Worm (Caenorhabditis elegans) whole organism, L4 larva: Measurements from ENCODE around the gene T10B9.14.
A peak's percentile ranks its signal among the peaks of the same experiment; 100 is the strongest.

Experiments used
- aha-1 ChIP-seq: fragments of 150-350 bp; peaks from one replicate; lab custom pipeline; 2014; ENCODE audit warnings: missing biosample characterization, missing genetic modification characterization
- ama-1 ChIP-seq: fragments of 150-350 bp; optimal IDR thresholded peaks from 2 replicates; lab custom pipeline; 2014; ENCODE audit warnings: inconsistent platforms, mixed read lengths
- ceh-62 ChIP-seq: sonication (generic microtip); optimal IDR thresholded peaks from 2 replicates; lab custom pipeline; 2017; ENCODE audit warnings: missing biosample characterization, missing genetic modification characterization
- daf-12 ChIP-seq: fragments of 150-350 bp; optimal IDR thresholded peaks from 2 replicates; lab custom pipeline; 2014; ENCODE audit warnings: missing biosample characterization, missing genetic modification reagents, missing genetic modification characterization
- dve-1 ChIP-seq: sonication (generic microtip); optimal IDR thresholded peaks from 2 replicates; lab custom pipeline; 2017; ENCODE audit warnings: antibody characterized with exemption, mild to moderate bottlenecking, missing genetic modification characterization, missing compliant biosample characterization; ENCODE audit not compliant: insufficient read depth
- lin-13 ChIP-seq: fragments of 150-350 bp; optimal IDR thresholded peaks from 2 replicates; lab custom pipeline; 2014; ENCODE audit warnings: missing biosample characterization, missing genetic modification reagents, missing genetic modification characterization
- lin-29 ChIP-seq: fragments of 200-800 bp; sonication (Bioruptor generic); IDR thresholded peaks from 2 replicates; pipeline ENCODE4 v1.3.6; 2022; ENCODE audit warnings: missing genetic modification reagents, missing genetic modification characterization, missing compliant biosample characterization
- lsy-2 ChIP-seq, 2 experiments: fragments of 150-350 bp in 1 of 2; sonication (generic microtip) in 1 of 2; optimal IDR thresholded peaks; 2 replicates each; lab custom pipeline; 2014 to 2017; ENCODE audit warnings: missing biosample characterization in 2 of 2, missing genetic modification characterization in 2 of 2
- unc-62 ChIP-seq, 3 experiments: fragments of 150-350 bp in 1 of 3; sonication (generic microtip); optimal IDR thresholded peaks in 2 of 3; peaks in 1 of 3; 1 replicate in 1 of 3; 2 replicates in 2 of 3; lab custom pipeline; 2014 to 2017; ENCODE audit warnings: missing biosample characterization in 3 of 3, missing genetic modification characterization in 3 of 3, missing genetic modification reagents in 3 of 3, missing genotype in 1 of 3

The T10B9.14 gene

ce11 chrII:9738820-9739219 lies 43.4 kb downstream of the T10B9.14 start (continued):
- TF ChIP-seq ama-1 (lab: Kevin White, UChicago) (peak; percentile 65), lin-29 (GFP tag; lab: Robert Waterston, UW) (no peak), dve-1 (peak; percentile 88), aha-1 (tag; lab: Kevin White, UChicago) (peak; percentile 90)

ce11 chrII:9735785-9736184 lies 46.5 kb downstream of the T10B9.14 start:
- TF ChIP-seq lsy-2 (tag; optimal IDR thresholded peaks at IDR 0.05; lab: Kevin White, UChicago) (peak in 1 of 2 experiments; percentile 4), aha-1 (tag; lab: Kevin White, UChicago) (peak; percentile 95), lin-13 (no peak), ceh-62 (tag; lab: Kevin White, UChicago) (no peak), daf-12 (no peak), unc-62 (GFP tag; optimal IDR thresholded peaks at IDR 0.05 in 1 of 2; lab: Kevin White, UChicago) (no peak), unc-62 (tag; optimal IDR thresholded peaks at IDR 0.05; lab: Kevin White, UChicago) (no peak)
